Fruit fly (Drosophila melanogaster): ENCODE data around the gene Spn77Ba.
A peak's percentile ranks its signal among the peaks of the same experiment; 100 is the strongest.

Spn77Ba gene

DNA sequence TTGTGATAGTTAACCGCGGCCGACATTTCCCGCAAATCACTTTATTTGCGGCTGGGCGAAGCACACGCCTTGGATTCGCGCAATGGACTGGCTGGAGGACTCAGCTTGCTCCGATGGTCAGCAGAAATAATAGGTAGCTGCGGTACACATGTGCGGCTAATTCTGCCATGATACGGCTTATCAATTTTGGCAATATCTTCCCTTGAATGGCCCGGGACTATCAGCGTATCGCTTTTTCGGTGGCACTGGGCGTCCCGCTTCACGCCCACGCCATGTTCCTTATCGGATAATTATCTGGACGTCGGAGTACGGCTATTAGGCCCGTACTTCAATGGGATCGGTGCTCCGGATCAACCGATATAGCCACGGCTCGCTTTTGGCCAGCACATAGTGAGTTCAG is 49.1 kb downstream of the Spn77Ba start:
- no peak for TF ChIP-seq otp (GFP tag; IDR thresholded peaks at IDR 0.05)
- no peak for TF ChIP-seq peb (GFP tag; IDR thresholded peaks at IDR 0.05)
- TF ChIP-seq exex (tag; optimal IDR thresholded peaks at IDR 0.05) = peak; percentile 91
- TF ChIP-seq CG1024 (GFP tag; IDR thresholded peaks at IDR 0.05) = no peak
- TF ChIP-seq CG12942 (GFP tag; optimal IDR thresholded peaks at IDR 0.05) = no peak
- no peak for TF ChIP-seq Bgb (GFP tag; IDR thresholded peaks at IDR 0.05; ENCODE audit: partially characterized antibody)
- TF ChIP-seq CG10462 (GFP tag; optimal IDR thresholded peaks at IDR 0.05) = no peak
- TF ChIP-seq dimm (GFP tag; IDR thresholded peaks at IDR 0.05) = no peak
- TF ChIP-seq CG31224 (GFP tag; IDR thresholded peaks at IDR 0.05) = peak; percentile 72
- TF ChIP-seq Hey (tag; optimal IDR thresholded peaks at IDR 0.05) = peak; percentile 64
- no peak for TF ChIP-seq Xrp1 (GFP tag; IDR thresholded peaks at IDR 0.05)
- no peak for TF ChIP-seq gcm (GFP tag; optimal IDR thresholded peaks at IDR 0.05)
- peak; percentile 42 for TF ChIP-seq D19B (GFP tag; optimal IDR thresholded peaks at IDR 0.05)
- no peak for TF ChIP-seq CG11723 (GFP tag; optimal IDR thresholded peaks at IDR 0.05)
- no peak for TF ChIP-seq H15 (GFP tag; IDR thresholded peaks at IDR 0.05)
- no peak for TF ChIP-seq CG13624 (GFP tag; optimal IDR thresholded peaks at IDR 0.05)
- no peak for TF ChIP-seq CG4404 (GFP tag; IDR thresholded peaks at IDR 0.05)
- peak; percentile 48; the same call in 1 of the 2 replicates for TF ChIP-seq GATAe (GFP tag; conservative IDR thresholded peaks at IDR 0.05)
- TF ChIP-seq CG15479 (GFP tag; optimal IDR thresholded peaks at IDR 0.05) = peak; percentile 73
- peak; percentile 57 for TF ChIP-seq cwo (GFP tag; optimal IDR thresholded peaks at IDR 0.05)
- no peak for TF ChIP-seq Poxn (GFP tag; IDR thresholded peaks at IDR 0.05)
- TF ChIP-seq CG34376 (GFP tag; optimal IDR thresholded peaks at IDR 0.05) = peak; percentile 85
- TF ChIP-seq sug (tag; optimal IDR thresholded peaks at IDR 0.05) = peak; percentile 75
- TF ChIP-seq mirr (GFP tag; optimal IDR thresholded peaks at IDR 0.05) = peak; percentile 20
- no peak for TF ChIP-seq Dad (GFP tag; optimal IDR thresholded peaks at IDR 0.05)
- TF ChIP-seq dpn (GFP tag; optimal IDR thresholded peaks at IDR 0.05) = no peak
- TF ChIP-seq CG11504 (tag; optimal IDR thresholded peaks at IDR 0.05) = no peak

DNA sequence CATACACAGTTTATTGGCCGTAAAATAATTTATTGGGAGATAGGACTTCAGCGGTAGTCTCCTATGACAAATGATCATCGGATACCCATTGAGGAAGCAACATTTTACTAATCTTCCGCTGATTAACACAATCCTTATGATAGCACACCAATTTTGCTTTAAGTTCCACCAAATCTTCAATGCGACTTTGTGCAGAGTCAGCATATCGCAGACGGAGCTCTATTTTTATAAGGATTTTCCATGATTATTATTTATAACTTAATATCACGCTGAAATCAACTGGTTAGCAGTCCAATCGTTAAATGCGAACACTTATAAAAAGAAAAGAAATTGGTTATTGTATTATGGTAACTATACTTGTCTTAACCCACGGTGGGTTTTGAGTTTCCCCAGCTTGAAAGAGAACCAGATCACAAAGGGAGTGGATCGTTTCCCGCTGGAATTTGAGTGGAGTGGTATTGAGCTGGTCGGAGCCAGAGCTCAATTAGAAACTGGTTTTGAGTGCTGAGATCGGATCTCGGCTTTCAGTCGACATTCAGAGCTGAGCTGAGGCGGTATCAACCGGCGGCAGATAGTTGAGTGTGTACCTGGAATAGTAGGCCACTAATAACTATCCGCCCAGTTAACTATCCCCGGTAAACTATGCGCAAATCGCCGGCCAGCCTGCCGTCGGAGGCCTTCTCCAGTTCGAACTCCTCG is 49.8 kb downstream of the Spn77Ba start, which contains the start of the genes Toll-9 and in:
Gene Toll-9 (minus strand): TSS at position 51 of the 699 bp plus-strand sequence.
Gene in (plus strand): TSS at position 525 of the 699 bp plus-strand sequence.
- TF ChIP-seq CG31441 (GFP tag; IDR thresholded peaks at IDR 0.05) = no peak
- no peak for TF ChIP-seq nerfin-1 (tag; optimal IDR thresholded peaks at IDR 0.05)
- TF ChIP-seq vvl (GFP tag; IDR thresholded peaks at IDR 0.05) = 0 out of 2 replicates have a peak, but pooled peaks have one; percentile 10
- TF ChIP-seq CG12769 (tag; optimal IDR thresholded peaks at IDR 0.05) = peak; percentile 92
- peak; percentile 51 for TF ChIP-seq sd (tag; optimal IDR thresholded peaks at IDR 0.05)
- no peak for TF ChIP-seq gce (GFP tag; IDR thresholded peaks at IDR 0.05)
- TF ChIP-seq pnt (GFP tag; optimal IDR thresholded peaks at IDR 0.05) = no peak
- TF ChIP-seq sens (GFP tag) = peak; percentile 59
- peak; percentile 15; the same call in 1 of the 2 replicates for TF ChIP-seq amos (GFP tag; IDR thresholded peaks at IDR 0.05; ENCODE audit: partially characterized antibody)
- TF ChIP-seq sr (GFP tag; IDR thresholded peaks at IDR 0.05) = no peak
- peak; percentile 98 for TF ChIP-seq z (GFP tag; IDR thresholded peaks at IDR 0.05)
- no peak for TF ChIP-seq Hr51 (GFP tag; optimal IDR thresholded peaks at IDR 0.05)
- peak; percentile 41; the same call in 1 of the 2 replicates for TF ChIP-seq bbx (GFP tag; IDR thresholded peaks at IDR 0.05; ENCODE audit: partially characterized antibody)
- peak; percentile 50 for TF ChIP-seq Jarid2 (GFP tag; optimal IDR thresholded peaks at IDR 0.05)
- TF ChIP-seq ERR (GFP tag; optimal IDR thresholded peaks at IDR 0.05) = no peak
- TF ChIP-seq stc (GFP tag; IDR thresholded peaks at IDR 0.05) = no peak
- 0 out of 4 replicates have a peak, but pooled peaks have one; percentile 12 for TF ChIP-seq Dll (GFP tag; IDR thresholded peaks at IDR 0.05; ENCODE audit: partially characterized antibody)
- no peak for TF ChIP-seq CG14050 (GFP tag; IDR thresholded peaks at IDR 0.05)
- TF ChIP-seq disco-r (GFP tag; optimal IDR thresholded peaks at IDR 0.05) = no peak
- peak; percentile 71 for TF ChIP-seq CG3163 (GFP tag; optimal IDR thresholded peaks at IDR 0.05)
- TF ChIP-seq Bgb (GFP tag; IDR thresholded peaks at IDR 0.05; ENCODE audit: partially characterized antibody) = peak; percentile 15; the same call in 1 of the 2 replicates
- TF ChIP-seq HLHmδ (GFP tag; optimal IDR thresholded peaks at IDR 0.05) = peak; percentile 51
- peak; percentile 27 for TF ChIP-seq Ets65A (GFP tag)
- peak; percentile 58; the same call in 2 of the 3 replicates for TF ChIP-seq CG6791 (GFP tag; IDR thresholded peaks at IDR 0.05; ENCODE audit: partially characterized antibody)
